Worm (Caenorhabditis elegans): Measurements from ENCODE around the gene Y50D7A.1.

The Y50D7A.1 gene

DNA sequence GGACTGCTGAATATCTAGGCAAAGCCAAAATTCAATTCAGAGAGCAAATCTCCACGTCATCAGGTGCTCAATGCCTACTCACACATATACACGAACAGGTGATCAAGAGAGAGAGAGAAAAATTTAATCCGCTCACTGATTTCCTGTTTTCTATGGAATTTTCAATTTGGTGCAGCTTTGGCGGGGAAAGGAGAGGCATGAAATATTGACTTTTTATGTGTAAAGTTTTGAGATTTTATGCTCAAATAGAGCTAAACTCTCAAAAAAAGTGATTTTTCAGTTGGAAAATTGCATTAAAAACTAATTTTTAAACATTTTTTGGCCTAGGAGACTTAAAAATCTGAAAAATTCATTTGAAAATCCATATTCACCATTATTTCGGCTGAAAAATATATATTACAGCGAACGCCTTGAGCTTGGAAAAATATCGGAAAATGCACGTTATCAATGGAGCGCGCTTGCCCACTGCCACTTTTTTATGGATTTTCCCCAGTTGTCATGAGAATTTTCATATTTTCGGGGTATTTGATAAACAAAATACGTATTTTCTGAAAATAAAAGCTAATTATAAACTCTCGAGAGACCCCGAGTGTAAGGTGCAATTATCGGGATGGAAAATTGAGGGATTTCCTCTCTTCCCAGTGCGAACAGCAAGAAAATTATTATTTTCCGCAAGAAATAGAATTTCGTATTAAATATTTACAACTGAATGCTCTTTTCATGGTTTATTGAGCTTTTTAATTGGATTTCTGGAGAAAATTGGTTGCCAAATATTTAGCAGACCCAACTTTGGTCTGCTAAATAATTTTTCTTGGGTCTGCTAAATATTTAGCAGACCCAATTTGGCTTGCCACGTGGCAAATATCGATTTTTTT, 51.1 kb downstream of the Y50D7A.1 start:
- no peak for TF ChIP-seq nhr-28 (tag; optimal IDR thresholded peaks at IDR 0.05)
- TF ChIP-seq ceh-28 (tag; optimal IDR thresholded peaks at IDR 0.05) = peak; percentile 22
- TF ChIP-seq lin-15B (tag; optimal IDR thresholded peaks at IDR 0.05) = peak; percentile 34
- no peak for TF ChIP-seq nhr-23 (tag; optimal IDR thresholded peaks at IDR 0.05)
- no peak for TF ChIP-seq nhr-76 (tag; optimal IDR thresholded peaks at IDR 0.05)
- TF ChIP-seq egl-5 (tag; optimal IDR thresholded peaks at IDR 0.05) = no peak
- peak; percentile 62 for TF ChIP-seq hmg-11 (tag; optimal IDR thresholded peaks at IDR 0.05)
- TF ChIP-seq ama-1 (optimal IDR thresholded peaks at IDR 0.05) = peak; percentile 9
- TF ChIP-seq nhr-43 (tag; optimal IDR thresholded peaks at IDR 0.05; ENCODE audit: poor library complexity, severe bottlenecking) = peak; percentile 1
- peak; percentile 10 for TF ChIP-seq nfya-1 (tag; optimal IDR thresholded peaks at IDR 0.05; ENCODE audit: insufficient read depth)
- peak; percentile 25 for TF ChIP-seq pha-4 (tag; optimal IDR thresholded peaks at IDR 0.05)
- no peak for TF ChIP-seq snpc-4 (tag; optimal IDR thresholded peaks at IDR 0.05)
- no peak for TF ChIP-seq egl-27 (tag; optimal IDR thresholded peaks at IDR 0.05)
- no peak for TF ChIP-seq fkh-10 (GFP tag; optimal IDR thresholded peaks at IDR 0.05)
- TF ChIP-seq elt-2 (tag; optimal IDR thresholded peaks at IDR 0.05) = peak; percentile 27
- TF ChIP-seq ceh-16 (tag; optimal IDR thresholded peaks at IDR 0.05) = no peak

- peak; percentile 92 for TF ChIP-seq ama-1 (optimal IDR thresholded peaks at IDR 0.05)
- peak; percentile 38 for TF ChIP-seq ztf-4 (tag; optimal IDR thresholded peaks at IDR 0.05)
- peak; percentile 59 for TF ChIP-seq lsy-12 (tag; optimal IDR thresholded peaks at IDR 0.05)
- TF ChIP-seq snpc-4 (tag; optimal IDR thresholded peaks at IDR 0.05) = no peak
Measured at ce11 chrIII:344322-344721, 51.9 kb downstream of the Y50D7A.1 start.

- no peak for TF ChIP-seq ceh-82 (tag; optimal IDR thresholded peaks at IDR 0.05)
- peak; percentile 16 for TF ChIP-seq ama-1 (optimal IDR thresholded peaks at IDR 0.05)
Measured at ce11 chrIII:345503-345902, 53.1 kb downstream of the Y50D7A.1 start.

DNA sequence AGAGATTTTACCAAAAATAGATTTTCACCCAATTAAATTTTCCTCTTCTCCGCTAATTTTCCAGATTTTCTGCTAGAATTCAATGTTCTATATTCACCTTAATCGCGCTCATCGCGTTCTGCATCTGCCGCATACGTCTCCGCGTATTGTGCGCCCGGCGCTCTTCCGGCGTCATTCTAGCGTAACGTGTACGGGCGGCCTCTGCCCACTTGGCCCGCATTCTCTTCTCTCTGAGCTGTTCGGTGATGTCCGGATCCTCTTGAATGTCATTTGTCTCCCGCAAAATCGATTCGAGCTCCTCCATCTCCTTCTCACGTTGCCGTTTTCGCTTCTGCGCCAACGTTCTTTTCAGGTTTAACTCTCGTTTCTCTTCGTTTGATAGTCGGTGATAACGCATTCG, 54.5 kb downstream of the Y50D7A.1 start:
- TF ChIP-seq eor-1 (tag; optimal IDR thresholded peaks at IDR 0.05) (no peak), jun-1 (tag; optimal IDR thresholded peaks at IDR 0.05) (no peak), nhr-11 (tag; optimal IDR thresholded peaks at IDR 0.05) (no peak), ceh-9 (tag; optimal IDR thresholded peaks at IDR 0.05) (no peak), pha-4 (tag; optimal IDR thresholded peaks at IDR 0.05) (no peak), nhr-25 (tag; optimal IDR thresholded peaks at IDR 0.05) (peak; percentile 37), ceh-28 (tag; optimal IDR thresholded peaks at IDR 0.05) (no peak), lin-39 (tag; optimal IDR thresholded peaks at IDR 0.05) (no peak), lsy-12 (tag; optimal IDR thresholded peaks at IDR 0.05) (no peak), tbx-2 (tag; optimal IDR thresholded peaks at IDR 0.05) (no peak), snpc-4 (tag; optimal IDR thresholded peaks at IDR 0.05) (no peak), ama-1 (optimal IDR thresholded peaks at IDR 0.05) (peak; percentile 73), ZK546.5 (tag; optimal IDR thresholded peaks at IDR 0.05) (no peak), aly-2 (tag; optimal IDR thresholded peaks at IDR 0.05) (no peak), nhr-237 (tag; optimal IDR thresholded peaks at IDR 0.05) (no peak), mml-1 (tag; optimal IDR thresholded peaks at IDR 0.05) (no peak)

DNA sequence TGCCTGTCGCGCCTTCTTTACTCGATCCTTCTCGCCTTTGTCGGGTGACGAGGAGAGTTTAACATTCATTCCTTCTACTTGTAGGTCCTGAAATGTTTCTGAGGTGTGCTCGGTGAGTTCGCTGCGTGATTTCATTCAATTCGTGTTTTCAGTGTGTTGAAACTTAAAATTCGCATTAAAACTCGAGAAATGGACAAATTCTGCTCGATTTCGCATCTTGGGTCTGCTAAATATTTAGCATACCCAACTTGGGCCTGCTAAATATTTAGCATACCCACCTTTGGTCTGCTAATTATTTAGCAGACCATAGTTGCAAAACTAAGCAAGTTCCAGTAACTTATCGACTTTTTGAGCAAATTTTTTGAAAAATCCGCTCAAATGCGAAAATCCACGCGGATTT, 54.9 kb downstream of the Y50D7A.1 start:
- TF ChIP-seq nhr-67 (tag; optimal IDR thresholded peaks at IDR 0.05) (no peak), mdl-1 (tag; optimal IDR thresholded peaks at IDR 0.05) (no peak), nhr-12 (tag; optimal IDR thresholded peaks at IDR 0.05) (no peak), nhr-43 (tag; optimal IDR thresholded peaks at IDR 0.05; ENCODE audit: poor library complexity, severe bottlenecking) (no peak), elt-1 (tag; optimal IDR thresholded peaks at IDR 0.05) (no peak), nhr-23 (tag; optimal IDR thresholded peaks at IDR 0.05) (no peak), ztf-4 (tag; optimal IDR thresholded peaks at IDR 0.05) (no peak), eor-1 (tag; optimal IDR thresholded peaks at IDR 0.05) (no peak), fkh-2 (tag; optimal IDR thresholded peaks at IDR 0.05) (no peak), lin-15B (tag; optimal IDR thresholded peaks at IDR 0.05) (no peak), snpc-4 (tag; optimal IDR thresholded peaks at IDR 0.05) (no peak), elt-3 (tag; optimal IDR thresholded peaks at IDR 0.05) (no peak), mml-1 (tag; optimal IDR thresholded peaks at IDR 0.05) (no peak), nfya-1 (tag; optimal IDR thresholded peaks at IDR 0.05; ENCODE audit: insufficient read depth) (no peak)
